Fruit fly (Drosophila melanogaster) whole organism, embryonic: Measurements from ENCODE around the gene RabX6.
A peak's percentile ranks its signal among the peaks of the same experiment; 100 is the strongest.

Experiments
- B-H1 ChIP-seq: fragments of 200-800 bp; sonication (Bioruptor generic); IDR thresholded peaks from 3 replicates; pipeline ENCODE4 v1.3.6; 2022; ENCODE audit warnings: missing biosample characterization, missing genetic modification characterization
- BEAF-32 ChIP-seq: fragments of 200-800 bp; sonication (Bioruptor generic); optimal IDR thresholded peaks from 3 replicates; lab custom pipeline; 2017; ENCODE audit warnings: missing biosample characterization, missing genetic modification characterization, mild to moderate bottlenecking, moderate library complexity, missing genetic modification reagents
- Bdp1 ChIP-seq: fragments of 200-800 bp; sonication (Bioruptor generic); optimal IDR thresholded peaks from 3 replicates; lab custom pipeline; 2016; ENCODE audit warnings: missing biosample characterization, missing genetic modification characterization
- CG10366 ChIP-seq: fragments of 200-800 bp; sonication (Bioruptor generic); IDR thresholded peaks from 2 replicates; pipeline ENCODE4 v1.3.6; 2022; ENCODE audit warnings: missing biosample characterization, missing genetic modification characterization
- CG10431 ChIP-seq: fragments of 200-800 bp; sonication (Bioruptor generic); optimal IDR thresholded peaks from 3 replicates; lab custom pipeline; 2018; ENCODE audit warnings: missing biosample characterization, mild to moderate bottlenecking, missing genetic modification characterization
- CG12071 ChIP-seq: fragments of 200-800 bp; sonication (Bioruptor generic); optimal IDR thresholded peaks from 3 replicates; lab custom pipeline; 2018; ENCODE audit warnings: missing biosample characterization, mild to moderate bottlenecking, missing genetic modification characterization
- CG12236 ChIP-seq: fragments of 200-800 bp; sonication (Bioruptor generic); optimal IDR thresholded peaks from 2 replicates; lab custom pipeline; 2016; ENCODE audit warnings: missing biosample characterization, missing genetic modification characterization
- CG12391 ChIP-seq: fragments of 200-800 bp; sonication (Bioruptor generic); optimal IDR thresholded peaks from 3 replicates; lab custom pipeline; 2018; ENCODE audit warnings: missing biosample characterization, mild to moderate bottlenecking, missing genetic modification characterization, moderate library complexity
- CG13624 ChIP-seq: fragments of 200-800 bp; sonication (Bioruptor generic); optimal IDR thresholded peaks from 2 replicates; lab custom pipeline; 2016; ENCODE audit warnings: missing biosample characterization, missing genetic modification characterization
- CG14965 ChIP-seq: fragments of 200-800 bp; sonication (Bioruptor generic); optimal IDR thresholded peaks from 2 replicates; lab custom pipeline; 2016; ENCODE audit warnings: missing biosample characterization, missing genetic modification characterization, borderline replicate concordance
- CG15269 ChIP-seq: fragments of 200-800 bp; sonication (Bioruptor generic); optimal IDR thresholded peaks from 2 replicates; lab custom pipeline; 2018; ENCODE audit warnings: missing biosample characterization, mild to moderate bottlenecking, missing genetic modification characterization, moderate library complexity
- CG17361 ChIP-seq: fragments of 200-800 bp; sonication (Bioruptor generic); IDR thresholded peaks from 3 replicates; pipeline ENCODE4 v1.3.6; 2022; ENCODE audit warnings: missing biosample characterization, missing genetic modification characterization
- CG18599 ChIP-seq: fragments of 200-800 bp; sonication (Bioruptor generic); optimal IDR thresholded peaks from 3 replicates; lab custom pipeline; 2017; ENCODE audit warnings: missing biosample characterization, missing genetic modification characterization, mild to moderate bottlenecking, moderate library complexity, missing genetic modification reagents
- CG18764 ChIP-seq: fragments of 200-800 bp; sonication (Bioruptor generic); optimal IDR thresholded peaks from 3 replicates; lab custom pipeline; 2016; ENCODE audit warnings: missing biosample characterization, missing genetic modification characterization
- CG4404 ChIP-seq: fragments of 200-800 bp; sonication (Bioruptor generic); IDR thresholded peaks from 2 replicates; pipeline ENCODE4 v1.3.6; 2022; ENCODE audit warnings: missing biosample characterization, missing genetic modification characterization
- CG4707 ChIP-seq: fragments of 200-800 bp; sonication (Bioruptor generic); optimal IDR thresholded peaks from 2 replicates; lab custom pipeline; 2018; ENCODE audit warnings: missing biosample characterization, mild to moderate bottlenecking, missing genetic modification characterization, moderate library complexity
- CG6854 ChIP-seq: fragments of 200-800 bp; sonication (Bioruptor generic); optimal IDR thresholded peaks from 3 replicates; lab custom pipeline; 2017; ENCODE audit warnings: missing biosample characterization, mild to moderate bottlenecking, missing genetic modification characterization
- CG8281 ChIP-seq: fragments of 200-800 bp; sonication (Bioruptor generic); optimal IDR thresholded peaks from 2 replicates; lab custom pipeline; 2018; ENCODE audit warnings: missing biosample characterization, mild to moderate bottlenecking, missing genetic modification characterization, moderate library complexity
- CG9215 ChIP-seq: fragments of 200-800 bp; sonication (Bioruptor generic); IDR thresholded peaks from 2 replicates; pipeline ENCODE4 v1.3.6; 2022; ENCODE audit warnings: missing biosample characterization, missing genetic modification characterization
- CG9817 ChIP-seq: fragments of 200-800 bp; sonication (Bioruptor generic); optimal IDR thresholded peaks from 2 replicates; lab custom pipeline; 2018; ENCODE audit warnings: missing biosample characterization, mild to moderate bottlenecking, missing genetic modification characterization, moderate library complexity
- Deaf1 ChIP-seq: fragments of 200-800 bp; optimal IDR thresholded peaks from 3 replicates; lab custom pipeline; 2019; ENCODE audit warnings: missing biosample characterization, mild to moderate bottlenecking, missing genetic modification characterization, moderate library complexity
- Dref ChIP-seq: fragments of 200-800 bp; sonication (Bioruptor generic); IDR thresholded peaks from 2 replicates; pipeline ENCODE4 v1.3.6; 2022; ENCODE audit warnings: missing biosample characterization, missing genetic modification characterization
- HLH4C ChIP-seq: fragments of 200-800 bp; sonication (Bioruptor generic); IDR thresholded peaks from 3 replicates; pipeline ENCODE4 v1.3.6; 2022; ENCODE audit warnings: missing biosample characterization, missing genetic modification characterization; ENCODE audit not compliant: partially characterized antibody
- Hand ChIP-seq: fragments of 200-800 bp; sonication (Bioruptor generic); optimal IDR thresholded peaks from 2 replicates; lab custom pipeline; 2017; ENCODE audit warnings: mild to moderate bottlenecking, missing biosample characterization, missing genetic modification reagents, missing genetic modification characterization
- HmgZ ChIP-seq: fragments of 200-800 bp; sonication (Bioruptor generic); optimal IDR thresholded peaks from 2 replicates; lab custom pipeline; 2018; ENCODE audit warnings: missing biosample characterization, mild to moderate bottlenecking, missing genetic modification characterization
- Hr39 ChIP-seq: fragments of >200 bp; optimal IDR thresholded peaks from 2 replicates; lab custom pipeline; 2017
- Opbp ChIP-seq: fragments of 200-800 bp; sonication (Bioruptor generic); IDR thresholded peaks from 3 replicates; pipeline ENCODE4 v1.3.6; 2022; ENCODE audit warnings: missing biosample characterization, missing genetic modification characterization; ENCODE audit not compliant: partially characterized antibody
- Optix ChIP-seq: fragments of 200-800 bp; sonication (Bioruptor generic); IDR thresholded peaks from 3 replicates; pipeline ENCODE4 v1.3.6; 2022; ENCODE audit warnings: missing biosample characterization, missing genetic modification characterization
- Sin3A ChIP-seq: fragments of >200 bp; optimal IDR thresholded peaks from 2 replicates; lab custom pipeline; 2018
- Sry-δ ChIP-seq: fragments of 200-800 bp; sonication (Bioruptor generic); optimal IDR thresholded peaks from 2 replicates; lab custom pipeline; 2016; ENCODE audit warnings: missing biosample characterization, missing genetic modification characterization
- Taf1 ChIP-seq: fragments of 200-800 bp; sonication (Bioruptor generic); IDR thresholded peaks from 2 replicates; pipeline ENCODE4 v1.3.6; 2022; ENCODE audit warnings: missing biosample characterization, missing genetic modification characterization
- Xbp1 ChIP-seq: fragments of 200-800 bp; sonication (Bioruptor generic); optimal IDR thresholded peaks from 3 replicates; lab custom pipeline; 2016; ENCODE audit warnings: missing biosample characterization, mild to moderate bottlenecking, missing genetic modification characterization
- amos ChIP-seq: fragments of 200-800 bp; sonication (Bioruptor generic); IDR thresholded peaks from 2 replicates; pipeline ENCODE4 v1.3.6; 2022; ENCODE audit warnings: missing biosample characterization, missing genetic modification characterization; ENCODE audit not compliant: partially characterized antibody
- bowl ChIP-seq: fragments of 200-800 bp; sonication (Bioruptor generic); IDR thresholded peaks from 2 replicates; pipeline ENCODE4 v1.3.6; 2022; ENCODE audit warnings: missing biosample characterization, missing genetic modification characterization
- br ChIP-seq: fragments of >200 bp; optimal IDR thresholded peaks from 2 replicates; lab custom pipeline; 2017
- cas ChIP-seq: fragments of 200-800 bp; sonication (Bioruptor generic); IDR thresholded peaks from 2 replicates; pipeline ENCODE4 v1.3.6; 2022; ENCODE audit warnings: missing biosample characterization, missing genetic modification characterization
- caup ChIP-seq: fragments of 200-800 bp; sonication (Bioruptor generic); optimal IDR thresholded peaks from 3 replicates; lab custom pipeline; 2017; ENCODE audit warnings: missing biosample characterization, mild to moderate bottlenecking, missing genetic modification characterization, moderate library complexity; ENCODE audit not compliant: severe bottlenecking
- chm ChIP-seq: fragments of 200-800 bp; sonication (Bioruptor generic); IDR thresholded peaks from 2 replicates; pipeline ENCODE4 v1.3.6; 2022; ENCODE audit warnings: missing biosample characterization, missing genetic modification characterization
- corto ChIP-seq: fragments of 200-800 bp; sonication (Bioruptor generic); optimal IDR thresholded peaks from 2 replicates; lab custom pipeline; 2016; ENCODE audit warnings: missing biosample characterization, mild to moderate bottlenecking, missing genetic modification characterization, moderate library complexity
- disco-r ChIP-seq: fragments of 200-800 bp; sonication (Bioruptor generic); optimal IDR thresholded peaks from 2 replicates; lab custom pipeline; 2016; ENCODE audit warnings: missing biosample characterization, missing genetic modification characterization
- eve ChIP-seq, 2 experiments: fragments of >200 bp; optimal IDR thresholded peaks; 2 replicates each; lab custom pipeline; 2017; ENCODE audit warnings: missing biosample characterization in 2 of 2, missing genetic modification characterization in 2 of 2
- exex ChIP-seq: fragments of 200-800 bp; sonication (Bioruptor generic); optimal IDR thresholded peaks from 4 replicates; lab custom pipeline; 2018; ENCODE audit warnings: missing biosample characterization, mild to moderate bottlenecking, missing genetic modification characterization, moderate library complexity
- mam ChIP-seq: fragments of 200-800 bp; sonication (Bioruptor generic); optimal IDR thresholded peaks from 3 replicates; lab custom pipeline; 2016; ENCODE audit warnings: missing biosample characterization, missing genetic modification characterization
- onecut ChIP-seq: fragments of 200-800 bp; sonication (Bioruptor generic); IDR thresholded peaks from 2 replicates; pipeline ENCODE4 v1.3.6; 2022; ENCODE audit warnings: missing biosample characterization, missing genetic modification characterization
- prd ChIP-seq, 3 experiments: fragments of >200 bp in 2 of 3; fragments of 200-800 bp in 1 of 3; sonication (Bioruptor generic) in 1 of 3; optimal IDR thresholded peaks in 2 of 3; IDR thresholded peaks in 1 of 3; 2 replicates in 2 of 3; 3 replicates in 1 of 3; pipeline versions ENCODE4 v1.3.6 to Lab custom; 2017 to 2022; ENCODE audit warnings: missing biosample characterization in 1 of 3, missing genetic modification characterization in 1 of 3
- psq ChIP-seq: fragments of 200-800 bp; sonication (Bioruptor generic); optimal IDR thresholded peaks from 2 replicates; lab custom pipeline; 2017; ENCODE audit warnings: missing biosample characterization, missing genetic modification characterization
- pum ChIP-seq: fragments of 200-800 bp; sonication (Bioruptor generic); optimal IDR thresholded peaks from 2 replicates; lab custom pipeline; 2016; ENCODE audit warnings: missing biosample characterization, missing genetic modification characterization
- row ChIP-seq: fragments of 200-800 bp; sonication (Bioruptor generic); IDR thresholded peaks from 3 replicates; pipeline ENCODE4 v1.3.6; 2022; ENCODE audit warnings: missing biosample characterization, missing genetic modification characterization
- twi ChIP-seq: fragments of 200-800 bp; optimal IDR thresholded peaks from 2 replicates; lab custom pipeline; 2019; ENCODE audit warnings: missing biosample characterization, mild to moderate bottlenecking, missing genetic modification characterization, moderate library complexity
- zen2 ChIP-seq: fragments of 200-800 bp; sonication (Bioruptor generic); IDR thresholded peaks from 3 replicates; pipeline ENCODE4 v1.3.6; 2022; ENCODE audit warnings: missing biosample characterization, missing genetic modification characterization; ENCODE audit not compliant: partially characterized antibody

RabX6 gene

dm6 chr3L:700160-700917 is 10.0 kb downstream of the RabX6 start (continued):
- TF ChIP-seq CG10431 (GFP tag; lab: Kevin White, UChicago) (no peak), zen2 (GFP tag; lab: Robert Waterston, UW) (no peak), CG14965 (GFP tag; lab: Kevin White, UChicago) (no peak), prd (optimal IDR thresholded peaks at IDR 0.05; lab: Kevin White, UChicago) (no peak), prd (GFP tag; IDR thresholded peaks at IDR 0.05; lab: Robert Waterston, UW) (no peak), Sry-δ (GFP tag; lab: Kevin White, UChicago) (no peak), CG12391 (peak; percentile 71), CG8281 (tag; lab: Kevin White, UChicago) (peak; percentile 6), B-H1 (no peak; the same call in 2 of the 3 replicates), mam (no peak), Hand (GFP tag; lab: Kevin White, UChicago) (peak; percentile 67), row (GFP tag; lab: Robert Waterston, UW) (peak; percentile 53), CG9215 (GFP tag; lab: Robert Waterston, UW) (no peak), CG6854 (peak; percentile 71), br (lab: Kevin White, UChicago) (no peak), HmgZ (peak; percentile 71), CG4404 (GFP tag; lab: Robert Waterston, UW) (no peak), CG10366 (GFP tag; lab: Robert Waterston, UW) (peak; percentile 47), CG18764 (GFP tag; lab: Kevin White, UChicago) (peak; percentile 52), CG12071 (peak; percentile 61), CG12236 (no peak), cas (GFP tag; lab: Robert Waterston, UW) (no peak), psq (GFP tag; lab: Kevin White, UChicago) (no peak), disco-r (GFP tag; lab: Kevin White, UChicago) (no peak), Dref (no peak), amos (GFP tag; lab: Robert Waterston, UW) (no peak), bowl (GFP tag; lab: Robert Waterston, UW) (no peak), corto (GFP tag; lab: Kevin White, UChicago) (no peak), CG13624 (GFP tag; lab: Kevin White, UChicago) (peak; percentile 27), chm (GFP tag; lab: Robert Waterston, UW) (peak; percentile 56; the same call in 1 of the 2 replicates), Hr39 (lab: Kevin White, UChicago) (no peak), twi (tag; lab: Kevin White, UChicago) (no peak), CG15269 (tag; lab: Kevin White, UChicago) (peak; percentile 76), Optix (no peak; the same call in 2 of the 3 replicates), caup (GFP tag; lab: Kevin White, UChicago) (peak; percentile 61), eve (GFP tag; optimal IDR thresholded peaks at IDR 0.05; lab: Kevin White, UChicago) (no peak), exex (tag; lab: Kevin White, UChicago) (no peak), CG17361 (GFP tag; lab: Robert Waterston, UW) (peak; percentile 71; the same call in 2 of the 3 replicates), pum (GFP tag; lab: Kevin White, UChicago) (no peak), Deaf1 (tag; lab: Kevin White, UChicago) (no peak), Opbp (GFP tag; lab: Robert Waterston, UW) (no peak), BEAF-32 (no peak), HLH4C (GFP tag; lab: Robert Waterston, UW) (no peak), CG9817 (tag; lab: Kevin White, UChicago) (peak; percentile 36), CG18599 (peak; percentile 75), Bdp1 (no peak), Xbp1 (GFP tag; lab: Kevin White, UChicago) (peak; percentile 60), CG4707 (GFP tag; lab: Kevin White, UChicago) (peak; percentile 37), Sin3A (lab: Kevin White, UChicago) (no peak), Taf1 (GFP tag; lab: Robert Waterston, UW) (0 out of 2 replicates have a peak, but pooled peaks have one; percentile 13), onecut (peak; percentile 50)
